Worm (Caenorhabditis elegans) whole organism, mixed stage, embryonic: ENCODE results near the gene bli-5.

Experiments
- blmp-1 ChIP-seq: fragments of 150-350 bp; optimal IDR thresholded peaks from 2 replicates; lab custom pipeline; 2014; ENCODE audit warnings: missing biosample characterization, missing genetic modification characterization
- ces-1 ChIP-seq: fragments of 150-350 bp; optimal IDR thresholded peaks from 2 replicates; lab custom pipeline; 2014; ENCODE audit warnings: missing biosample characterization, missing genetic modification reagents, missing genetic modification characterization
- cnd-1 ChIP-seq: fragments of 200-800 bp; sonication (Bioruptor generic); optimal IDR thresholded peaks from 2 replicates; lab custom pipeline; 2018; ENCODE audit warnings: mild to moderate bottlenecking, missing genetic modification characterization, missing compliant biosample characterization
- elt-1 ChIP-seq: sonication (generic microtip); optimal IDR thresholded peaks from 2 replicates; lab custom pipeline; 2017; ENCODE audit warnings: missing genetic modification characterization, mild to moderate bottlenecking, missing compliant biosample characterization, antibody characterized with exemption, moderate library complexity, borderline replicate concordance; ENCODE audit not compliant: insufficient read depth
- elt-3 ChIP-seq: fragments of 150-350 bp; optimal IDR thresholded peaks from 2 replicates; lab custom pipeline; 2014; ENCODE audit warnings: missing biosample characterization, missing genetic modification characterization
- flh-1 ChIP-seq: fragments of 200-800 bp; sonication (Bioruptor generic); optimal IDR thresholded peaks from 2 replicates; lab custom pipeline; 2018; ENCODE audit warnings: mild to moderate bottlenecking, missing genetic modification characterization, moderate library complexity, missing compliant biosample characterization
- hlh-1 ChIP-seq: fragments of 150-350 bp; optimal IDR thresholded peaks from 2 replicates; lab custom pipeline; 2014; ENCODE audit warnings: missing biosample characterization, missing genetic modification reagents, missing genetic modification characterization
- pha-4 ChIP-seq: fragments of 150-350 bp; optimal IDR thresholded peaks from 2 replicates; lab custom pipeline; 2018; ENCODE audit warnings: missing biosample characterization, missing genetic modification reagents, missing genetic modification characterization
- sem-2 ChIP-seq: fragments of 200-800 bp; sonication (Bioruptor generic); optimal IDR thresholded peaks from 2 replicates; lab custom pipeline; 2018; ENCODE audit warnings: mild to moderate bottlenecking, missing genetic modification characterization, missing compliant biosample characterization
- snpc-4 ChIP-seq: fragments of 150-350 bp; optimal IDR thresholded peaks from 2 replicates; lab custom pipeline; 2014; ENCODE audit warnings: missing biosample characterization, missing genetic modification characterization
- unc-39 ChIP-seq: fragments of 150-350 bp; optimal IDR thresholded peaks from 2 replicates; lab custom pipeline; 2014; ENCODE audit warnings: missing biosample characterization, missing genetic modification characterization
- ztf-11 ChIP-seq: fragments of 150-350 bp; optimal IDR thresholded peaks from 2 replicates; lab custom pipeline; 2014; ENCODE audit warnings: missing biosample characterization, missing genetic modification characterization

ce11 chrIII:13390789-13391188 is 38.8 kb downstream of the bli-5 start:
- TF ChIP-seq ces-1 (GFP tag; lab: Kevin White, UChicago): no peak
- TF ChIP-seq elt-1 (tag; lab: Kevin White, UChicago): no peak
- TF ChIP-seq unc-39 (tag; lab: Kevin White, UChicago): no peak
- no peak for TF ChIP-seq snpc-4
- no peak for TF ChIP-seq elt-3
- TF ChIP-seq pha-4 (tag; lab: Kevin White, UChicago): no peak
- TF ChIP-seq ztf-11 (tag; lab: Kevin White, UChicago): no peak
- no peak for TF ChIP-seq blmp-1 (tag; lab: Kevin White, UChicago)
- no peak for TF ChIP-seq hlh-1 (tag; lab: Kevin White, UChicago)
- no peak for TF ChIP-seq cnd-1
- TF ChIP-seq sem-2: no peak
- TF ChIP-seq flh-1 (GFP tag; lab: Kevin White, UChicago): no peak
